Fruit fly (Drosophila melanogaster): ENCODE measurements around the gene okr.

DNA sequence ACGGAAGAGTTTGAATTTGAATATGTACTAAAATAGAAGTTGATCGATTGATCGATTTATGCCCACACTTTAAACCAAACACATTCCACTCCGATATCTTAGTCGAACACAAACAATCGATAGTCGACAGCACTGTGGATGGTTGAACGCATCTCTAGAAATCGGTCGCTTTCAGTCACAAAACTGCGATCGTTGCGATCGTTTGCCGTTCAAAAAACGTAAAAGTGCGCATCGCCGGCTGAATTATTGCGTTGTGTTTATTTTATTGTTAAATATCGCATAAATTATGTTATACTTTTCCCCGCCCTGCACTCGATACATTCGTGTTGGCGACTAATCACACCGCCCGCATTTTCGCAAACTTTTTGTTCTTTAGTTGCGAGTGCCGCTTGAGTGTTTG is 6.6 kb upstream of the okr start, which contains the start of gene Ccdc85:
- no peak for TF ChIP-seq Sox15 (GFP tag; optimal IDR thresholded peaks at IDR 0.05)
- TF ChIP-seq Eip78C (GFP tag), result peak; percentile 41
- TF ChIP-seq spab (GFP tag; optimal IDR thresholded peaks at IDR 0.05), result no peak
- no peak for TF ChIP-seq Smox (GFP tag; optimal IDR thresholded peaks at IDR 0.05)
- TF ChIP-seq pdm3 (GFP tag; optimal IDR thresholded peaks at IDR 0.05), result no peak
- TF ChIP-seq Sox14 (GFP tag; optimal IDR thresholded peaks at IDR 0.05), result peak; percentile 12
- no peak for TF ChIP-seq CG7368 (GFP tag; optimal IDR thresholded peaks at IDR 0.05)
- no peak for TF ChIP-seq Gug (GFP tag; IDR thresholded peaks at IDR 0.05)
- no peak for TF ChIP-seq Lpt (GFP tag; optimal IDR thresholded peaks at IDR 0.05)
- TF ChIP-seq CG11902 (GFP tag; optimal IDR thresholded peaks at IDR 0.05), result no peak
